Worm (Caenorhabditis elegans) whole organism, L4 larva: ENCODE measurements around the gene F54H12.5.

Source experiments
- D1046.2 ChIP-seq: fragments of 200-800 bp; sonication (Bioruptor generic); IDR thresholded peaks from 2 replicates; pipeline ENCODE4 v1.3.6; 2022; ENCODE audit warnings: missing genetic modification characterization, missing compliant biosample characterization
- F37D6.2 ChIP-seq: sonication (generic microtip); optimal IDR thresholded peaks from 2 replicates; lab custom pipeline; 2016; ENCODE audit warnings: mild to moderate bottlenecking, missing genetic modification characterization, missing compliant biosample characterization
- T20F7.1 ChIP-seq: fragments of 200-800 bp; sonication (Bioruptor generic); optimal IDR thresholded peaks from 2 replicates; lab custom pipeline; 2018; ENCODE audit warnings: mild to moderate bottlenecking, missing genetic modification characterization, missing compliant biosample characterization
- T26A8.4 ChIP-seq: fragments of 200-800 bp; sonication (Bioruptor generic); IDR thresholded peaks from 2 replicates; pipeline ENCODE4 v1.3.6; 2022; ENCODE audit warnings: missing genetic modification characterization, missing compliant biosample characterization
- Y105C5A.15 ChIP-seq: fragments of 200-800 bp; sonication (Bioruptor generic); IDR thresholded peaks from 2 replicates; pipeline ENCODE4 v1.3.6; 2022; ENCODE audit warnings: missing genetic modification characterization, missing compliant biosample characterization
- Y48G9A.11 ChIP-seq: fragments of 200-800 bp; sonication (Bioruptor generic); IDR thresholded peaks from 2 replicates; pipeline ENCODE4 v1.3.6; 2022; ENCODE audit warnings: missing genetic modification reagents, missing genetic modification characterization, missing compliant biosample characterization
- Y5F2A.4 ChIP-seq: fragments of 200-800 bp; sonication (Bioruptor generic); optimal IDR thresholded peaks from 2 replicates; lab custom pipeline; 2018; ENCODE audit warnings: mild to moderate bottlenecking, missing genetic modification characterization, missing compliant biosample characterization
- ZK337.2 ChIP-seq: fragments of 200-800 bp; sonication (Bioruptor generic); IDR thresholded peaks from 2 replicates; pipeline ENCODE4 v1.3.6; 2022; ENCODE audit warnings: missing genetic modification reagents, missing genetic modification characterization, missing compliant biosample characterization
- ama-1 ChIP-seq: fragments of 150-350 bp; optimal IDR thresholded peaks from 2 replicates; lab custom pipeline; 2014; ENCODE audit warnings: inconsistent platforms, mixed read lengths
- ceh-20 ChIP-seq: fragments of 200-800 bp; sonication (Bioruptor generic); IDR thresholded peaks from 2 replicates; pipeline ENCODE4 v1.3.6; 2022; ENCODE audit warnings: missing genetic modification reagents, missing genetic modification characterization, missing compliant biosample characterization
- ceh-28 ChIP-seq: fragments of 150-350 bp; optimal IDR thresholded peaks from 2 replicates; lab custom pipeline; 2014; ENCODE audit warnings: missing biosample characterization, missing genetic modification reagents, missing genetic modification characterization
- ceh-44 ChIP-seq: fragments of 200-800 bp; sonication (Bioruptor generic); IDR thresholded peaks from 2 replicates; pipeline ENCODE4 v1.3.6; 2022; ENCODE audit warnings: missing genetic modification reagents, missing genetic modification characterization, missing compliant biosample characterization
- ceh-62 ChIP-seq: sonication (generic microtip); optimal IDR thresholded peaks from 2 replicates; lab custom pipeline; 2017; ENCODE audit warnings: missing biosample characterization, missing genetic modification characterization
- ces-1 ChIP-seq: fragments of 150-350 bp; sonication (generic microtip); optimal IDR thresholded peaks from 4 replicates; lab custom pipeline; 2014; ENCODE audit warnings: missing biosample characterization, missing genetic modification reagents, missing genetic modification characterization
- ctbp-1 ChIP-seq: fragments of 200-800 bp; sonication (Bioruptor generic); IDR thresholded peaks from 2 replicates; pipeline ENCODE4 v1.3.6; 2022; ENCODE audit warnings: missing genetic modification reagents, missing genetic modification characterization, missing compliant biosample characterization
- daf-16 ChIP-seq, 3 experiments: sonication (generic microtip); optimal IDR thresholded peaks; 2 replicates each; lab custom pipeline; 2016 to 2017; ENCODE audit warnings: missing genetic modification characterization in 3 of 3, missing genetic modification reagents in 3 of 3, mild to moderate bottlenecking in 2 of 3, missing compliant biosample characterization in 2 of 3, missing biosample characterization in 1 of 3, moderate library complexity in 1 of 3
- dmd-8 ChIP-seq: fragments of 200-800 bp; sonication (Bioruptor generic); IDR thresholded peaks from 2 replicates; pipeline ENCODE4 v1.3.6; 2022; ENCODE audit warnings: missing genetic modification characterization, missing compliant biosample characterization
- dmd-9 ChIP-seq: fragments of 200-800 bp; sonication (Bioruptor generic); IDR thresholded peaks from 2 replicates; pipeline ENCODE4 v1.3.6; 2022; ENCODE audit warnings: missing genetic modification reagents, missing genetic modification characterization, missing compliant biosample characterization
- fkh-10 ChIP-seq: fragments of 150-350 bp; optimal IDR thresholded peaks from 2 replicates; lab custom pipeline; 2014; ENCODE audit warnings: missing biosample characterization, missing genetic modification reagents, missing genetic modification characterization
- hmg-1.1 ChIP-seq: fragments of 200-800 bp; sonication (Bioruptor generic); IDR thresholded peaks from 2 replicates; pipeline ENCODE4 v1.3.6; 2022; ENCODE audit warnings: missing genetic modification reagents, missing genetic modification characterization, missing compliant biosample characterization
- jun-1 ChIP-seq: fragments of 150-350 bp; optimal IDR thresholded peaks from 2 replicates; lab custom pipeline; 2014; ENCODE audit warnings: missing biosample characterization, missing genetic modification reagents, missing genetic modification characterization
- lsy-2 ChIP-seq, 2 experiments: fragments of 150-350 bp in 1 of 2; sonication (generic microtip) in 1 of 2; optimal IDR thresholded peaks; 2 replicates each; lab custom pipeline; 2014 to 2017; ENCODE audit warnings: missing biosample characterization in 2 of 2, missing genetic modification characterization in 2 of 2
- mep-1 ChIP-seq: fragments of 150-350 bp; sonication (generic microtip); optimal IDR thresholded peaks from 3 replicates; lab custom pipeline; 2014; ENCODE audit warnings: missing biosample characterization, missing genetic modification characterization
- mes-2 ChIP-seq: sonication (generic microtip); optimal IDR thresholded peaks from 2 replicates; lab custom pipeline; 2016; ENCODE audit warnings: missing genotype, mild to moderate bottlenecking, missing genetic modification characterization, missing compliant biosample characterization; ENCODE audit not compliant: poor library complexity, severe bottlenecking
- mxl-2 ChIP-seq: fragments of 200-800 bp; sonication (Bioruptor generic); conservative IDR thresholded peaks from 2 replicates; pipeline ENCODE4 v1.3.6; 2022; ENCODE audit warnings: missing genetic modification reagents, missing genetic modification characterization, missing compliant biosample characterization
- mxl-3 ChIP-seq: fragments of 200-800 bp; sonication (Bioruptor generic); optimal IDR thresholded peaks from 2 replicates; lab custom pipeline; 2018; ENCODE audit warnings: mild to moderate bottlenecking, missing genetic modification characterization, missing compliant biosample characterization
- nhr-111 ChIP-seq: fragments of 200-800 bp; sonication (Bioruptor generic); optimal IDR thresholded peaks from 2 replicates; lab custom pipeline; 2018; ENCODE audit warnings: mild to moderate bottlenecking, missing genetic modification characterization, missing compliant biosample characterization
- nhr-28 ChIP-seq: fragments of 150-350 bp; optimal IDR thresholded peaks from 2 replicates; lab custom pipeline; 2014; ENCODE audit warnings: missing biosample characterization, missing genetic modification characterization
- nhr-48 ChIP-seq: sonication (generic microtip); optimal IDR thresholded peaks from 2 replicates; lab custom pipeline; 2016; ENCODE audit warnings: mild to moderate bottlenecking, missing genetic modification characterization, missing compliant biosample characterization
- nhr-6 ChIP-seq: fragments of 150-350 bp; optimal IDR thresholded peaks from 2 replicates; lab custom pipeline; 2014; ENCODE audit warnings: missing biosample characterization, missing genetic modification characterization
- nhr-76 ChIP-seq: fragments of 150-350 bp; optimal IDR thresholded peaks from 2 replicates; lab custom pipeline; 2014; ENCODE audit warnings: missing biosample characterization, missing genetic modification characterization
- nhr-77 ChIP-seq: fragments of 150-350 bp; optimal IDR thresholded peaks from 2 replicates; lab custom pipeline; 2014; ENCODE audit warnings: missing biosample characterization, missing genetic modification characterization
- rbr-2 ChIP-seq: sonication (generic microtip); optimal IDR thresholded peaks from 2 replicates; lab custom pipeline; 2016; ENCODE audit warnings: missing genotype, missing genetic modification characterization, missing compliant biosample characterization
- saeg-2 ChIP-seq: fragments of 200-800 bp; sonication (Bioruptor generic); IDR thresholded peaks from 2 replicates; pipeline ENCODE4 v1.3.6; 2022; ENCODE audit warnings: missing genetic modification reagents, missing genetic modification characterization, missing compliant biosample characterization
- set-16 ChIP-seq: fragments of 200-800 bp; sonication (Bioruptor generic); IDR thresholded peaks from 2 replicates; pipeline ENCODE4 v1.3.6; 2022; ENCODE audit warnings: missing genetic modification reagents, missing genetic modification characterization, missing compliant biosample characterization
- tag-97 ChIP-seq: fragments of 200-800 bp; sonication (Bioruptor generic); IDR thresholded peaks from 2 replicates; pipeline ENCODE4 v1.3.6; 2022; ENCODE audit warnings: missing genetic modification characterization, missing compliant biosample characterization
- vab-7 ChIP-seq: fragments of 200-800 bp; sonication (Bioruptor generic); IDR thresholded peaks from 2 replicates; pipeline ENCODE4 v1.3.6; 2022; ENCODE audit warnings: missing genetic modification reagents, missing genetic modification characterization, missing compliant biosample characterization
- zfp-3 ChIP-seq: fragments of 200-800 bp; sonication (Bioruptor generic); conservative IDR thresholded peaks from 2 replicates; pipeline ENCODE4 v1.3.6; 2022; ENCODE audit warnings: missing genetic modification reagents, missing genetic modification characterization, missing compliant biosample characterization
- zip-11 ChIP-seq: fragments of 200-800 bp; sonication (Bioruptor generic); IDR thresholded peaks from 2 replicates; pipeline ENCODE4 v1.3.6; 2022; ENCODE audit warnings: missing genetic modification characterization, missing compliant biosample characterization

F54H12.5 gene

ce11 chrIII:7973201-7973767, 1.3 kb upstream of the F54H12.5 start, which contains the start of the genes eef-1B.1 and aco-2 (continued):
- TF ChIP-seq mes-2 (tag; lab: Kevin White, UChicago) = peak; percentile 92
- peak; percentile 91 for TF ChIP-seq T26A8.4 (GFP tag; lab: Robert Waterston, UW)
- TF ChIP-seq T20F7.1 (GFP tag; lab: Kevin White, UChicago) = peak; percentile 88
- peak; percentile 89 for TF ChIP-seq rbr-2 (tag; lab: Kevin White, UChicago)
- peak in 1 of 2 experiments; percentile 61 for TF ChIP-seq daf-16 (GFP tag; optimal IDR thresholded peaks at IDR 0.05; lab: Kevin White, UChicago)
- TF ChIP-seq daf-16 (tag; optimal IDR thresholded peaks at IDR 0.05; lab: Kevin White, UChicago) = peak; percentile 89
- TF ChIP-seq Y5F2A.4 (GFP tag; lab: Kevin White, UChicago) = no peak
- peak; percentile 95 for TF ChIP-seq nhr-6 (tag; lab: Kevin White, UChicago)
- no peak for TF ChIP-seq dmd-8 (GFP tag; lab: Robert Waterston, UW)
- TF ChIP-seq nhr-77 (tag; lab: Kevin White, UChicago) = peak; percentile 90
- TF ChIP-seq ceh-28 (tag; lab: Kevin White, UChicago) = no peak
- TF ChIP-seq dmd-9 = 0 out of 2 replicates have a peak, but pooled peaks have one; percentile 50
- peak; percentile 81 for TF ChIP-seq ama-1 (lab: Kevin White, UChicago)
- peak; percentile 54 for TF ChIP-seq ctbp-1
- peak; percentile 81 for TF ChIP-seq F37D6.2
- TF ChIP-seq D1046.2 = no peak
- TF ChIP-seq nhr-28 = peak; percentile 84
- peak; percentile 89 for TF ChIP-seq hmg-1.1
- TF ChIP-seq mxl-3 (GFP tag; lab: Kevin White, UChicago) = peak; percentile 92
- TF ChIP-seq vab-7 (GFP tag; lab: Robert Waterston, UW) = 0 out of 2 replicates have a peak, but pooled peaks have one; percentile 7
- peak; percentile 93 for TF ChIP-seq mep-1 (tag; lab: Kevin White, UChicago)
- TF ChIP-seq saeg-2 (GFP tag; lab: Robert Waterston, UW) = 0 out of 2 replicates have a peak, but pooled peaks have one; percentile 49
- peak; percentile 53 for TF ChIP-seq fkh-10 (GFP tag; lab: Kevin White, UChicago)
- peak; percentile 71 for TF ChIP-seq mxl-2 (GFP tag; lab: Robert Waterston, UW)
- TF ChIP-seq jun-1 (tag; lab: Kevin White, UChicago) = peak; percentile 68
- TF ChIP-seq tag-97 (GFP tag; lab: Robert Waterston, UW) = no peak
- TF ChIP-seq ceh-20 (GFP tag; lab: Robert Waterston, UW) = peak; percentile 78

ce11 chrIII:7972687-7973086, 726 bp upstream of the F54H12.5 start:
- TF ChIP-seq zfp-3 (GFP tag; lab: Robert Waterston, UW) = no peak
- TF ChIP-seq lsy-2 (tag; optimal IDR thresholded peaks at IDR 0.05; lab: Kevin White, UChicago) = no peak
- TF ChIP-seq ces-1 (GFP tag; lab: Kevin White, UChicago) = no peak
- TF ChIP-seq nhr-28 = no peak
- no peak for TF ChIP-seq mxl-2 (GFP tag; lab: Robert Waterston, UW)
- no peak for TF ChIP-seq hmg-1.1
- no peak for TF ChIP-seq Y48G9A.11 (GFP tag; lab: Robert Waterston, UW)
- TF ChIP-seq nhr-111 = no peak
- TF ChIP-seq Y105C5A.15 (GFP tag; lab: Robert Waterston, UW) = no peak
- no peak for TF ChIP-seq T26A8.4 (GFP tag; lab: Robert Waterston, UW)
- no peak for TF ChIP-seq ceh-62 (tag; lab: Kevin White, UChicago)
- peak; percentile 85 for TF ChIP-seq set-16
- TF ChIP-seq ceh-44 (GFP tag; lab: Robert Waterston, UW) = peak; percentile 53; the same call in 1 of the 2 replicates
- no peak for TF ChIP-seq jun-1 (tag; lab: Kevin White, UChicago)
- TF ChIP-seq nhr-48 (tag; lab: Kevin White, UChicago) = no peak

- TF ChIP-seq nhr-76 (tag; lab: Kevin White, UChicago) (no peak), ZK337.2 (GFP tag; lab: Robert Waterston, UW) (no peak), zip-11 (GFP tag; lab: Robert Waterston, UW) (no peak)
Observed at ce11 chrIII:7969121-7969520, 2.8 kb downstream of the F54H12.5 start, which contains the start of the genes F54H12.8 and F54H12.7. Gene F54H12.8 (minus strand): TSS chrIII:7969221. Gene F54H12.7 (plus strand): TSS chrIII:7969349.
